Fruit fly (Drosophila melanogaster): ENCODE data around the gene CG9616.

The CG9616 gene

dm6 chr3R:14217839-14218238, 27.4 kb downstream of the CG9616 start, which contains the start of gene CG9649:
TSS of gene CG9649 (minus strand) at chr3R:14217882.
- no peak for TF ChIP-seq noc (tag; optimal IDR thresholded peaks at IDR 0.05)

DNA sequence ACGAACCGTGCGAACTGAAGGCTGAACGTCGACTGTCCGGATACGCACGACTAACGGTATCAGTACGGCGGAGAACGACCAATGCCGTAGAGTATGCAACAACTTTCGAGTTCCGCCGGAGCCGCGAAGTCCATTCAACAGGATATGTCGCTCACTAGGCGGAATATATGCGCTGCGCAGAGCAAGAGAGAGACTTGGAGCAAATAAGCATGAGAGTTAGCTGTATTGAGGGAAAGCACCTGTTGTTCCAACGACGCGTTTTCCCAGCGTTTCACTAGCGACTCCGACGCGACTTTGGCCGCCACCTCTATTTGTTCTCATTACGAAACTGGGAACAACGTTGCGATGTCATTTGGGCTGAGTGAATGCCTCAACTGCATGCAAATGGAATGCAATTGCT, 30.5 kb downstream of the CG9616 start, which contains the start of gene Dop1R1:
Gene Dop1R1 (minus strand): TSS at position 35 of the 400 bp plus-strand sequence.
- no peak for TF ChIP-seq noc (tag; optimal IDR thresholded peaks at IDR 0.05)
